Fruit fly (Drosophila melanogaster) whole organism, pupa: ENCODE results near the gene CG3792.

Source experiments
- CG10348 ChIP-seq: fragments of 200-800 bp; sonication (Bioruptor generic); IDR thresholded peaks from 2 replicates; pipeline ENCODE4 v1.3.6; 2022; ENCODE audit warnings: missing biosample characterization, missing genetic modification characterization
- CG12605 ChIP-seq: fragments of 200-800 bp; sonication (Bioruptor generic); IDR thresholded peaks from 2 replicates; pipeline ENCODE4 v1.3.6; 2022; ENCODE audit warnings: missing biosample characterization, missing genetic modification characterization
- CG13204 ChIP-seq: fragments of 200-800 bp; sonication (Bioruptor generic); optimal IDR thresholded peaks from 2 replicates; lab custom pipeline; 2018; ENCODE audit warnings: missing biosample characterization, mild to moderate bottlenecking, missing genetic modification characterization, moderate library complexity
- CG15710 ChIP-seq: fragments of 200-800 bp; sonication (Bioruptor generic); optimal IDR thresholded peaks from 2 replicates; lab custom pipeline; 2018; ENCODE audit warnings: missing biosample characterization, mild to moderate bottlenecking, missing genetic modification characterization, moderate library complexity
- CG34367 ChIP-seq: fragments of 200-800 bp; sonication (Bioruptor generic); optimal IDR thresholded peaks from 2 replicates; lab custom pipeline; 2018; ENCODE audit warnings: missing biosample characterization, mild to moderate bottlenecking, missing genetic modification characterization
- CG4496 ChIP-seq: fragments of 200-800 bp; sonication (Bioruptor generic); IDR thresholded peaks from 3 replicates; pipeline ENCODE4 v1.3.6; 2022; ENCODE audit warnings: missing biosample characterization, missing genetic modification characterization
- CG8159 ChIP-seq: fragments of 200-800 bp; sonication (Bioruptor generic); optimal IDR thresholded peaks from 3 replicates; lab custom pipeline; 2018; ENCODE audit warnings: missing biosample characterization, mild to moderate bottlenecking, missing genetic modification characterization, moderate library complexity
- D1 ChIP-seq: fragments of 200-800 bp; sonication (Bioruptor generic); optimal IDR thresholded peaks from 2 replicates; lab custom pipeline; 2018; ENCODE audit warnings: missing biosample characterization, mild to moderate bottlenecking, missing genetic modification characterization, moderate library complexity
- EcR ChIP-seq: fragments of 200-800 bp; sonication (Bioruptor generic); optimal IDR thresholded peaks from 3 replicates; lab custom pipeline; 2019; ENCODE audit warnings: missing biosample characterization, missing genetic modification characterization, mild to moderate bottlenecking, moderate library complexity, missing genetic modification reagents
- Ets98B ChIP-seq: fragments of 200-800 bp; sonication (Bioruptor generic); IDR thresholded peaks from 2 replicates; pipeline ENCODE4 v1.3.6; 2022; ENCODE audit warnings: missing biosample characterization, missing genetic modification characterization
- Snoo ChIP-seq: fragments of 200-800 bp; sonication (Bioruptor generic); optimal IDR thresholded peaks from 3 replicates; lab custom pipeline; 2017; ENCODE audit warnings: missing biosample characterization, mild to moderate bottlenecking, missing genetic modification characterization, inconsistent platforms
- fd96Ca ChIP-seq: fragments of 200-800 bp; sonication (Bioruptor generic); IDR thresholded peaks from 3 replicates; pipeline ENCODE4 v1.3.6; 2022; ENCODE audit warnings: missing biosample characterization, missing genetic modification characterization

DNA sequence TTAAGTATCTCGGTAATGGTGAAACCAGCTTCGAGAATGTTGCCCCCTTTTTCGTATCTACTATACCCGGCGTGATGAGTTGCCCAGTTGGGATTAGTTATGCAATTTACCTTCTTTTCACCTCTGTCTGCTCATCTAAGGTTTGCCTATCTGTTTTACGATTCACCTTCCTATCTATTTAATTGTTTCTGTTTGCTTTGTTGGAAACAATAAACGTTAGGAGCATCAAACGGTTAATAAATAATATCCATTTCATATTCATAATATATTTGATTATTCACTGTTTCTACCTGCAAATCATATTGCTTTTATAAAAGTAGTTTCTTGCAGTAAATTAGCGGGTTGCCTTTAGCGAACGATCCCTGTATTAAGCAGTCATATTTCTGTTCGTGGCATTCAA, 30.1 kb downstream of the CG3792 start:
- TF ChIP-seq fd96Ca (GFP tag; lab: Robert Waterston, UW) (no peak), CG12605 (no peak), CG4496 (GFP tag; lab: Robert Waterston, UW) (no peak), Ets98B (GFP tag; lab: Robert Waterston, UW) (peak; percentile 25; the same call in 1 of the 2 replicates), Snoo (no peak), CG34367 (tag; lab: Kevin White, UChicago) (no peak), CG13204 (GFP tag; lab: Kevin White, UChicago) (no peak), D1 (tag; lab: Kevin White, UChicago) (no peak), EcR (peak; percentile 19), CG10348 (GFP tag; lab: Robert Waterston, UW) (no peak), CG8159 (tag; lab: Kevin White, UChicago) (peak; percentile 0), CG15710 (tag; lab: Kevin White, UChicago) (no peak)
